Fruit fly (Drosophila melanogaster): Measurements from ENCODE around the gene SerRS.

Gene SerRS

dm6 chr2L:2999113-2999512, 38.1 kb downstream of the SerRS start, which contains the start of gene Ccdc85:
Gene Ccdc85, plus strand, starts transcription at chr2L:2999286.
- TF ChIP-seq bab1 (GFP tag; optimal IDR thresholded peaks at IDR 0.05), result peak; percentile 19
- TF ChIP-seq tj (GFP tag; optimal IDR thresholded peaks at IDR 0.05), result peak; percentile 61
- no peak for TF ChIP-seq cnc (optimal IDR thresholded peaks at IDR 0.05)

dm6 chr2L:2993702-2994101, 43.5 kb downstream of the SerRS start:
- no peak for TF ChIP-seq Crg-1 (GFP tag; optimal IDR thresholded peaks at IDR 0.05)
- TF ChIP-seq Hr96 (GFP tag; optimal IDR thresholded peaks at IDR 0.05), result no peak
- TF ChIP-seq kay (GFP tag; ENCODE audit: borderline replicate concordance), result no peak
- no peak for TF ChIP-seq cic (GFP tag; optimal IDR thresholded peaks at IDR 0.05)
- no peak for TF ChIP-seq Mnt (GFP tag; optimal IDR thresholded peaks at IDR 0.05)

- no peak for TF ChIP-seq CG1620 (GFP tag; optimal IDR thresholded peaks at IDR 0.05)
- no peak for TF ChIP-seq cic (GFP tag; optimal IDR thresholded peaks at IDR 0.05)
- TF ChIP-seq ovo (GFP tag; optimal IDR thresholded peaks at IDR 0.05), result no peak
- no peak for TF ChIP-seq toe (GFP tag; optimal IDR thresholded peaks at IDR 0.05)
- TF ChIP-seq pad (GFP tag; optimal IDR thresholded peaks at IDR 0.05), result no peak
- no peak for TF ChIP-seq kay (GFP tag; ENCODE audit: borderline replicate concordance)
- no peak for TF ChIP-seq CG7045 (GFP tag; optimal IDR thresholded peaks at IDR 0.05)
- TF ChIP-seq Mnt (GFP tag; optimal IDR thresholded peaks at IDR 0.05), result peak; percentile 25
- no peak for TF ChIP-seq CG33017 (tag; optimal IDR thresholded peaks at IDR 0.05)
- TF ChIP-seq CG12768 (GFP tag; optimal IDR thresholded peaks at IDR 0.05), result peak; percentile 58
Observed at dm6 chr2L:2993236-2993635, 44.0 kb downstream of the SerRS start.

- TF ChIP-seq CG5204 (GFP tag; optimal IDR thresholded peaks at IDR 0.05), result no peak
- peak; percentile 42 for TF ChIP-seq bab1 (GFP tag; optimal IDR thresholded peaks at IDR 0.05)
Observed at dm6 chr2L:2992664-2993174, 44.5 kb downstream of the SerRS start, which contains the start of the genes okr and CG3558. Gene okr, minus strand, starts transcription at chr2L:2992759. Gene CG3558, plus strand, starts transcription at chr2L:2992870.

- TF ChIP-seq kay (GFP tag; ENCODE audit: borderline replicate concordance) (no peak), bab1 (GFP tag; optimal IDR thresholded peaks at IDR 0.05) (peak; percentile 65), CG11617 (GFP tag; optimal IDR thresholded peaks at IDR 0.05) (peak; percentile 92), CG7045 (GFP tag; optimal IDR thresholded peaks at IDR 0.05) (peak; percentile 85), toe (GFP tag; optimal IDR thresholded peaks at IDR 0.05) (no peak), CG33017 (tag; optimal IDR thresholded peaks at IDR 0.05) (peak; percentile 82), cic (GFP tag; optimal IDR thresholded peaks at IDR 0.05) (peak; percentile 56), CG1620 (GFP tag; optimal IDR thresholded peaks at IDR 0.05) (peak; percentile 81), CG7101 (tag; optimal IDR thresholded peaks at IDR 0.05) (peak; percentile 90), Crg-1 (GFP tag; optimal IDR thresholded peaks at IDR 0.05) (peak; percentile 79), Clk (GFP tag; optimal IDR thresholded peaks at IDR 0.05) (peak; percentile 77), ovo (GFP tag; optimal IDR thresholded peaks at IDR 0.05) (peak; percentile 77), cnc (optimal IDR thresholded peaks at IDR 0.05) (no peak), Hr96 (GFP tag; optimal IDR thresholded peaks at IDR 0.05) (no peak), tj (GFP tag; optimal IDR thresholded peaks at IDR 0.05) (peak; percentile 80), Mnt (GFP tag; optimal IDR thresholded peaks at IDR 0.05) (peak; percentile 82), CG5204 (GFP tag; optimal IDR thresholded peaks at IDR 0.05) (no peak), CG12768 (GFP tag; optimal IDR thresholded peaks at IDR 0.05) (peak; percentile 87), pad (GFP tag; optimal IDR thresholded peaks at IDR 0.05) (peak; percentile 73), CG14711 (tag; optimal IDR thresholded peaks at IDR 0.05) (peak; percentile 80)
Observed at dm6 chr2L:2987681-2988381, 49.4 kb downstream of the SerRS start, which contains the start of the genes Chd1 and Bem46. Gene Chd1, minus strand, starts transcription at chr2L:2987723. Gene Bem46, plus strand, starts transcription at chr2L:2988116.

- TF ChIP-seq kay (GFP tag; ENCODE audit: borderline replicate concordance) (no peak), pad (GFP tag; optimal IDR thresholded peaks at IDR 0.05) (no peak), CG12768 (GFP tag; optimal IDR thresholded peaks at IDR 0.05) (no peak), bab1 (GFP tag; optimal IDR thresholded peaks at IDR 0.05) (no peak), cnc (optimal IDR thresholded peaks at IDR 0.05) (no peak), CG14711 (tag; optimal IDR thresholded peaks at IDR 0.05) (no peak), CG7045 (GFP tag; optimal IDR thresholded peaks at IDR 0.05) (no peak), CG1620 (GFP tag; optimal IDR thresholded peaks at IDR 0.05) (no peak), Crg-1 (GFP tag; optimal IDR thresholded peaks at IDR 0.05) (no peak), Clk (GFP tag; optimal IDR thresholded peaks at IDR 0.05) (no peak), CG11617 (GFP tag; optimal IDR thresholded peaks at IDR 0.05) (no peak), Mnt (GFP tag; optimal IDR thresholded peaks at IDR 0.05) (no peak), toe (GFP tag; optimal IDR thresholded peaks at IDR 0.05) (no peak), CG5204 (GFP tag; optimal IDR thresholded peaks at IDR 0.05) (no peak), CG33017 (tag; optimal IDR thresholded peaks at IDR 0.05) (no peak), CG7101 (tag; optimal IDR thresholded peaks at IDR 0.05) (no peak), Hr96 (GFP tag; optimal IDR thresholded peaks at IDR 0.05) (no peak), cic (GFP tag; optimal IDR thresholded peaks at IDR 0.05) (no peak)
Observed at dm6 chr2L:2986776-2987175, 50.4 kb downstream of the SerRS start.

Data from whole organism, adult.